Fruit fly (Drosophila melanogaster) whole organism, embryonic: ENCODE results near the gene CG12123.
A peak's percentile ranks its signal among the peaks of the same experiment; 100 is the strongest.

Source experiments
- Bgb ChIP-seq: fragments of 200-800 bp; sonication (Bioruptor generic); IDR thresholded peaks from 2 replicates; pipeline ENCODE4 v1.3.6; 2022; ENCODE audit warnings: missing biosample characterization, missing genetic modification characterization; ENCODE audit not compliant: partially characterized antibody
- CG1024 ChIP-seq: fragments of 200-800 bp; sonication (Bioruptor generic); IDR thresholded peaks from 2 replicates; pipeline ENCODE4 v1.3.6; 2022; ENCODE audit warnings: missing biosample characterization, missing genetic modification characterization
- CG10543 ChIP-seq: fragments of 200-800 bp; sonication (Bioruptor generic); optimal IDR thresholded peaks from 3 replicates; lab custom pipeline; 2017; ENCODE audit warnings: missing biosample characterization, mild to moderate bottlenecking, missing genetic modification characterization, moderate library complexity
- CG11695 ChIP-seq: fragments of 200-800 bp; sonication (Bioruptor generic); IDR thresholded peaks from 3 replicates; pipeline ENCODE4 v1.3.6; 2022; ENCODE audit warnings: missing biosample characterization, missing genetic modification characterization
- CG12942 ChIP-seq: fragments of 200-800 bp; sonication (Bioruptor generic); optimal IDR thresholded peaks from 3 replicates; lab custom pipeline; 2016; ENCODE audit warnings: missing biosample characterization, missing genetic modification characterization
- CG13624 ChIP-seq: fragments of 200-800 bp; sonication (Bioruptor generic); optimal IDR thresholded peaks from 2 replicates; lab custom pipeline; 2016; ENCODE audit warnings: missing biosample characterization, missing genetic modification characterization
- CG13894 ChIP-seq: fragments of 200-800 bp; sonication (Bioruptor generic); optimal IDR thresholded peaks from 3 replicates; lab custom pipeline; 2018; ENCODE audit warnings: missing biosample characterization, mild to moderate bottlenecking, missing genetic modification characterization, moderate library complexity
- CG16779 ChIP-seq: fragments of 200-800 bp; sonication (Bioruptor generic); IDR thresholded peaks from 2 replicates; pipeline ENCODE4 v1.3.6; 2022; ENCODE audit warnings: missing biosample characterization, missing genetic modification characterization
- CG1792 ChIP-seq: fragments of 200-800 bp; sonication (Bioruptor generic); optimal IDR thresholded peaks from 2 replicates; lab custom pipeline; 2016; ENCODE audit warnings: missing biosample characterization, missing genetic modification characterization
- CG18619 ChIP-seq: fragments of 200-800 bp; sonication (Bioruptor generic); optimal IDR thresholded peaks from 3 replicates; lab custom pipeline; 2017; ENCODE audit warnings: missing biosample characterization, mild to moderate bottlenecking, missing genetic modification characterization
- CG2199 ChIP-seq: fragments of 200-800 bp; sonication (Bioruptor generic); IDR thresholded peaks from 3 replicates; pipeline ENCODE4 v1.3.6; 2022; ENCODE audit warnings: missing biosample characterization, missing genetic modification characterization
- CG31224 ChIP-seq: fragments of 200-800 bp; sonication (Bioruptor generic); IDR thresholded peaks from 2 replicates; pipeline ENCODE4 v1.3.6; 2022; ENCODE audit warnings: missing biosample characterization, missing genetic modification characterization
- CG42726 ChIP-seq: fragments of 200-800 bp; sonication (Bioruptor generic); IDR thresholded peaks from 2 replicates; pipeline ENCODE4 v1.3.6; 2022; ENCODE audit warnings: missing biosample characterization, missing genetic modification characterization; ENCODE audit not compliant: partially characterized antibody
- CG4424 ChIP-seq: fragments of 200-800 bp; sonication (Bioruptor generic); optimal IDR thresholded peaks from 3 replicates; lab custom pipeline; 2016; ENCODE audit warnings: missing biosample characterization, missing genetic modification characterization
- CG4617 ChIP-seq: fragments of 200-800 bp; sonication (Bioruptor generic); optimal IDR thresholded peaks from 3 replicates; lab custom pipeline; 2016; ENCODE audit warnings: missing biosample characterization, missing genetic modification characterization, borderline replicate concordance
- CG6272 ChIP-seq: fragments of 200-800 bp; sonication (Bioruptor generic); IDR thresholded peaks from 2 replicates; pipeline ENCODE4 v1.3.6; 2022; ENCODE audit warnings: missing biosample characterization, missing genetic modification characterization
- CG7963 ChIP-seq: fragments of 200-800 bp; sonication (Bioruptor generic); IDR thresholded peaks from 3 replicates; pipeline ENCODE4 v1.3.6; 2022; ENCODE audit warnings: missing biosample characterization, missing genetic modification characterization; ENCODE audit not compliant: partially characterized antibody
- CG9215 ChIP-seq: fragments of 200-800 bp; sonication (Bioruptor generic); IDR thresholded peaks from 2 replicates; pipeline ENCODE4 v1.3.6; 2022; ENCODE audit warnings: missing biosample characterization, missing genetic modification characterization
- Dfd ChIP-seq, 2 experiments: fragments of >200 bp; optimal IDR thresholded peaks; 2 replicates each; lab custom pipeline; 2017; ENCODE audit warnings: missing biosample characterization in 2 of 2, missing genetic modification characterization in 2 of 2
- Dip2 ChIP-seq: fragments of 200-800 bp; sonication (Bioruptor generic); IDR thresholded peaks from 2 replicates; pipeline ENCODE4 v1.3.6; 2022; ENCODE audit warnings: missing biosample characterization, missing genetic modification characterization
- Dll ChIP-seq: fragments of 200-800 bp; sonication (Bioruptor generic); IDR thresholded peaks from 4 replicates; pipeline ENCODE4 v1.3.6; 2022; ENCODE audit warnings: missing biosample characterization, missing genetic modification characterization; ENCODE audit not compliant: partially characterized antibody
- E2f2 ChIP-seq: fragments of 200-800 bp; sonication (Bioruptor generic); IDR thresholded peaks from 2 replicates; pipeline ENCODE4 v1.3.6; 2022; ENCODE audit warnings: missing biosample characterization, missing genetic modification characterization
- Gug ChIP-seq: fragments of 200-800 bp; sonication (Bioruptor generic); IDR thresholded peaks from 4 replicates; pipeline ENCODE4 v1.3.6; 2022; ENCODE audit warnings: missing biosample characterization, missing genetic modification characterization
- H2.0 ChIP-seq: fragments of 200-800 bp; sonication (Bioruptor generic); IDR thresholded peaks from 2 replicates; pipeline ENCODE4 v1.3.6; 2022; ENCODE audit warnings: missing biosample characterization, missing genetic modification characterization
- Mrtf ChIP-seq: fragments of 200-800 bp; sonication (Bioruptor generic); IDR thresholded peaks from 3 replicates; pipeline ENCODE4 v1.3.6; 2022; ENCODE audit warnings: missing biosample characterization, missing genetic modification characterization
- Nf-YC ChIP-seq: fragments of 200-800 bp; optimal IDR thresholded peaks from 3 replicates; lab custom pipeline; 2019; ENCODE audit warnings: missing biosample characterization, mild to moderate bottlenecking, missing genetic modification characterization, moderate library complexity
- Oaz ChIP-seq: fragments of 200-800 bp; sonication (Bioruptor generic); IDR thresholded peaks from 2 replicates; pipeline ENCODE4 v1.3.6; 2022; ENCODE audit warnings: missing biosample characterization, missing genetic modification characterization
- Oli ChIP-seq: fragments of 200-800 bp; sonication (Bioruptor generic); optimal IDR thresholded peaks from 2 replicates; lab custom pipeline; 2018; ENCODE audit warnings: missing biosample characterization, mild to moderate bottlenecking, missing genetic modification characterization, moderate library complexity
- Rfx ChIP-seq: fragments of 200-800 bp; sonication (Bioruptor generic); IDR thresholded peaks from 2 replicates; pipeline ENCODE4 v1.3.6; 2022; ENCODE audit warnings: missing biosample characterization, missing genetic modification characterization
- Sin3A ChIP-seq: fragments of >200 bp; optimal IDR thresholded peaks from 2 replicates; lab custom pipeline; 2018
- Sry-δ ChIP-seq: fragments of 200-800 bp; sonication (Bioruptor generic); optimal IDR thresholded peaks from 2 replicates; lab custom pipeline; 2016; ENCODE audit warnings: missing biosample characterization, missing genetic modification characterization
- Vsx1 ChIP-seq: fragments of 200-800 bp; sonication (Bioruptor generic); optimal IDR thresholded peaks from 2 replicates; lab custom pipeline; 2017; ENCODE audit warnings: missing biosample characterization, mild to moderate bottlenecking, missing genetic modification characterization, missing genetic modification reagents
- ara ChIP-seq: fragments of 200-800 bp; sonication (Bioruptor generic); IDR thresholded peaks from 2 replicates; pipeline ENCODE4 v1.3.6; 2022; ENCODE audit warnings: missing biosample characterization, missing genetic modification characterization
- ato ChIP-seq: fragments of 200-800 bp; sonication (Bioruptor generic); IDR thresholded peaks from 2 replicates; pipeline ENCODE4 v1.3.6; 2022; ENCODE audit warnings: missing biosample characterization, missing genetic modification characterization; ENCODE audit not compliant: partially characterized antibody
- bbx ChIP-seq: fragments of 200-800 bp; sonication (Bioruptor generic); IDR thresholded peaks from 2 replicates; pipeline ENCODE4 v1.3.6; 2022; ENCODE audit warnings: missing biosample characterization, missing genetic modification characterization; ENCODE audit not compliant: partially characterized antibody
- dimm ChIP-seq: fragments of 200-800 bp; sonication (Bioruptor generic); IDR thresholded peaks from 2 replicates; pipeline ENCODE4 v1.3.6; 2022; ENCODE audit warnings: missing biosample characterization, missing genetic modification characterization
- emc ChIP-seq: fragments of 200-800 bp; sonication (Bioruptor generic); optimal IDR thresholded peaks from 2 replicates; lab custom pipeline; 2016; ENCODE audit warnings: missing biosample characterization, missing genetic modification characterization
- en ChIP-seq: fragments of 200-800 bp; sonication (Bioruptor generic); optimal IDR thresholded peaks from 2 replicates; lab custom pipeline; 2016; ENCODE audit warnings: missing biosample characterization, missing genetic modification characterization
- exex ChIP-seq: fragments of 200-800 bp; sonication (Bioruptor generic); optimal IDR thresholded peaks from 4 replicates; lab custom pipeline; 2018; ENCODE audit warnings: missing biosample characterization, mild to moderate bottlenecking, missing genetic modification characterization, moderate library complexity
- fd102C ChIP-seq: fragments of 200-800 bp; sonication (Bioruptor generic); optimal IDR thresholded peaks from 2 replicates; lab custom pipeline; 2018; ENCODE audit warnings: missing biosample characterization, mild to moderate bottlenecking, missing genetic modification characterization, moderate library complexity
- gt ChIP-seq: fragments of 200-800 bp; sonication (Bioruptor generic); IDR thresholded peaks from 2 replicates; pipeline ENCODE4 v1.3.6; 2022; ENCODE audit warnings: missing biosample characterization, missing genetic modification characterization
- jigr1 ChIP-seq: fragments of 200-800 bp; sonication (Bioruptor generic); IDR thresholded peaks from 3 replicates; pipeline ENCODE4 v1.3.6; 2022; ENCODE audit warnings: missing biosample characterization, missing genetic modification characterization
- lola ChIP-seq, 3 experiments: fragments of >200 bp in 2 of 3; fragments of 200-800 bp in 1 of 3; sonication (Bioruptor generic) in 1 of 3; optimal IDR thresholded peaks; 2 replicates each; lab custom pipeline; 2017 to 2019; ENCODE audit warnings: missing biosample characterization in 3 of 3, missing genetic modification characterization in 3 of 3, mild to moderate bottlenecking in 1 of 3, moderate library complexity in 1 of 3
- pita ChIP-seq: fragments of 200-800 bp; sonication (Bioruptor generic); optimal IDR thresholded peaks from 2 replicates; lab custom pipeline; 2017; ENCODE audit warnings: missing biosample characterization, mild to moderate bottlenecking, missing genetic modification characterization
- rib ChIP-seq: fragments of 200-800 bp; sonication (Bioruptor generic); IDR thresholded peaks from 2 replicates; pipeline ENCODE4 v1.3.6; 2022; ENCODE audit warnings: missing biosample characterization, missing genetic modification characterization
- run ChIP-seq: fragments of 200-800 bp; sonication (Bioruptor generic); optimal IDR thresholded peaks from 3 replicates; lab custom pipeline; 2018; ENCODE audit warnings: missing biosample characterization, mild to moderate bottlenecking, missing genetic modification characterization
- scrt ChIP-seq: fragments of 200-800 bp; sonication (Bioruptor generic); optimal IDR thresholded peaks from 2 replicates; lab custom pipeline; 2018; ENCODE audit warnings: missing biosample characterization, mild to moderate bottlenecking, missing genetic modification characterization, moderate library complexity
- sisA ChIP-seq: fragments of 200-800 bp; sonication (Bioruptor generic); IDR thresholded peaks from 2 replicates; pipeline ENCODE4 v1.3.6; 2022; ENCODE audit warnings: missing biosample characterization, missing genetic modification characterization
- ttk ChIP-seq: fragments of 200-800 bp; sonication (Bioruptor generic); IDR thresholded peaks from 2 replicates; pipeline ENCODE4 v2.1.2; 2022; ENCODE audit warnings: missing biosample characterization, missing genetic modification characterization
- vvl ChIP-seq: fragments of 200-800 bp; sonication (Bioruptor generic); IDR thresholded peaks from 2 replicates; pipeline ENCODE4 v1.3.6; 2022; ENCODE audit warnings: missing biosample characterization, missing genetic modification characterization

CG12123 gene

DNA sequence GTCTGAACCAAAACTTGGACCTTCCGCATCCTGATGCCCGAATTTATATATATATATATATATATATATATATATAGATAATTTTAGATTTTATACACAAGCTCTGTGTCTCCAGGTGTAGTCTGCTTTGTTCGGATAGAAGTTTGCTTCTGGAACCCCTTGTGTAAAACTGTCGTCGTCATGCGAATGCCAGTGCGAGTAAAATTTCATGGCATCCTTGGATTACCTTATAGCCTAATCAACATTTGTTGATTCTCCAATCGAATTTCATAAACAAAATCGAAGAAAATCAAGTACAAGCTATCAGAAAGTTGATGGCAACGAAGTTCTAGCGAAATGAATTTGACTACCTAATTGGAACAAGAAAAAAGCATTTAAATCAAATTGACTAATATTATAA, 15.4 kb upstream of the CG12123 start, which contains the start of gene CG32713:
CG32713 (minus strand) TSS at position 101 of the 400 bp plus-strand sequence.
- TF ChIP-seq CG13894 (tag; lab: Kevin White, UChicago): no peak
- no peak for TF ChIP-seq CG18619 (GFP tag; lab: Kevin White, UChicago)
- no peak for TF ChIP-seq emc
- TF ChIP-seq Dip2: no peak
- TF ChIP-seq sisA: no peak
- TF ChIP-seq pita: no peak
- no peak for TF ChIP-seq CG31224 (GFP tag; lab: Robert Waterston, UW)
- no peak for TF ChIP-seq ttk (GFP tag; lab: Robert Waterston, UW)
- TF ChIP-seq ato (GFP tag; lab: Robert Waterston, UW): no peak
- no peak for TF ChIP-seq CG7963 (GFP tag; lab: Robert Waterston, UW)
- no peak for TF ChIP-seq CG1792 (GFP tag; lab: Kevin White, UChicago)
- TF ChIP-seq Gug: no peak
- no peak for TF ChIP-seq CG13624 (GFP tag; lab: Kevin White, UChicago)

DNA sequence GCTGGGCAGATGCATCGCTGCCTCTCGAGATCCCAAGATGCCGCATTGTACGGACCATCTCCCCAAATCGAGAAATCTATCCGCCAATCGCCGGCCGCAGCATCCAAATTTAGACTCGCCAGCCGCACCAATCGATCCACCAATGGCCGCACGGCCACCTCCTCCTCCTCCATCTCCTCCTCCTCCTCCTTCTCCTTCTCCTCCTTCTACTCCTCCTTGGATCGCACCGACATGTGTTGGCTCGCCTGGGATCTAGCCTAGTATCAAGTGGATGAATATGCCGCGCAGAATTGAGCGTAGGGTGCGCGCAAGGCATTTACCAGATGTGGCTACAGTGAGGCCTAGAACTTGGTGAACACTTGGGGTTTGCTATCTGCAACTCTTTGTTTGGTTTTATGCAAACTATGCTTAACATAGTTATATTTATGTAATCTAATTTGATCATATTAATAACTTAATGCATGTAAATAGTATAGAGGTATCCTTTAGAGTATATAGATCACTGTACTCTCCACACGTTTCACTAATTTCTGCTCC, 12.9 kb upstream of the CG12123 start, which contains the start of gene org-1:
org-1 (minus strand) TSS at position 51 of the 537 bp plus-strand sequence.
- peak; percentile 97 for TF ChIP-seq CG6272 (GFP tag; lab: Robert Waterston, UW)
- TF ChIP-seq CG16779: peak; percentile 82
- peak; percentile 88 for TF ChIP-seq CG10543
- TF ChIP-seq en (GFP tag; lab: Kevin White, UChicago): peak; percentile 62
- TF ChIP-seq exex: peak; percentile 58
- peak; percentile 84 for TF ChIP-seq scrt (GFP tag; lab: Kevin White, UChicago)
- TF ChIP-seq Dll: no peak
- TF ChIP-seq Bgb (GFP tag; lab: Robert Waterston, UW): 0 out of 2 replicates have a peak, but pooled peaks have one; percentile 11
- peak; percentile 99 for TF ChIP-seq vvl
- peak; percentile 78 for TF ChIP-seq CG4617
- peak; percentile 98 for TF ChIP-seq CG2199 (GFP tag; lab: Robert Waterston, UW)
- peak; percentile 82 for TF ChIP-seq fd102C (GFP tag; lab: Kevin White, UChicago)
- TF ChIP-seq E2f2 (GFP tag; lab: Robert Waterston, UW): peak; percentile 80
- TF ChIP-seq Oaz (GFP tag; lab: Robert Waterston, UW): peak; percentile 95
- TF ChIP-seq Mrtf (GFP tag; lab: Robert Waterston, UW): peak; percentile 98
- peak; percentile 98 for TF ChIP-seq H2.0 (GFP tag; lab: Robert Waterston, UW)
- TF ChIP-seq bbx: no peak
- peak; percentile 97 for TF ChIP-seq jigr1
- peak; percentile 95 for TF ChIP-seq CG1024 (GFP tag; lab: Robert Waterston, UW)
- no peak for TF ChIP-seq Sin3A
- TF ChIP-seq Rfx: peak; percentile 97
- peak; percentile 83 for TF ChIP-seq run (tag; lab: Kevin White, UChicago)
- peak in 1 of 3 experiments; percentile 95 for TF ChIP-seq lola (GFP tag; optimal IDR thresholded peaks at IDR 0.05; lab: Kevin White, UChicago)
- peak; percentile 92 for TF ChIP-seq rib (GFP tag; lab: Robert Waterston, UW)
- TF ChIP-seq gt (GFP tag; lab: Robert Waterston, UW): peak; percentile 96
- TF ChIP-seq CG42726: 0 out of 2 replicates have a peak, but pooled peaks have one; percentile 13
- peak; percentile 42 for TF ChIP-seq Sry-δ
- peak; percentile 91 for TF ChIP-seq CG12942
- peak; percentile 99 for TF ChIP-seq ara (GFP tag; lab: Robert Waterston, UW)
- TF ChIP-seq CG11695 (GFP tag; lab: Robert Waterston, UW): peak; percentile 95
- peak; percentile 97 for TF ChIP-seq CG4424 (GFP tag; lab: Kevin White, UChicago)
- TF ChIP-seq dimm (GFP tag; lab: Robert Waterston, UW): peak; percentile 96
- peak; percentile 95 for TF ChIP-seq Oli (tag; lab: Kevin White, UChicago)
- TF ChIP-seq Dfd (GFP tag; optimal IDR thresholded peaks at IDR 0.05; lab: Kevin White, UChicago): no peak
- TF ChIP-seq CG9215 (GFP tag; lab: Robert Waterston, UW): peak; percentile 93
- TF ChIP-seq Nf-YC (tag; lab: Kevin White, UChicago): peak; percentile 96
- peak; percentile 83 for TF ChIP-seq Vsx1 (GFP tag; lab: Kevin White, UChicago)
